Fruit fly (Drosophila melanogaster): ENCODE results near the gene CG4935.

CG4935 gene

dm6 chr2L:16256118-16256435, 5.9 kb upstream of the CG4935 start (continued):
- TF ChIP-seq ara (GFP tag; IDR thresholded peaks at IDR 0.05) (no peak), stc (GFP tag; IDR thresholded peaks at IDR 0.05) (no peak), CG2199 (GFP tag; IDR thresholded peaks at IDR 0.05) (0 out of 3 replicates have a peak, but pooled peaks have one; percentile 2), CG2129 (GFP tag; IDR thresholded peaks at IDR 0.05; ENCODE audit: partially characterized antibody) (no peak), eve (GFP tag; optimal IDR thresholded peaks at IDR 0.05) (no peak), Abd-B (GFP tag; optimal IDR thresholded peaks at IDR 0.05) (no peak), CG3281 (GFP tag; optimal IDR thresholded peaks at IDR 0.05) (no peak)

- TF ChIP-seq Ets65A (GFP tag) (peak; percentile 66), Mrtf (GFP tag; IDR thresholded peaks at IDR 0.05) (no peak), chif (GFP tag; optimal IDR thresholded peaks at IDR 0.05) (no peak), maf-S (GFP tag; optimal IDR thresholded peaks at IDR 0.05) (no peak), kay (GFP tag; optimal IDR thresholded peaks at IDR 0.05) (peak; percentile 74), dimm (GFP tag; IDR thresholded peaks at IDR 0.05) (no peak), CG15073 (GFP tag; optimal IDR thresholded peaks at IDR 0.05) (no peak), CG14860 (GFP tag; IDR thresholded peaks at IDR 0.05; ENCODE audit: partially characterized antibody) (peak; percentile 100), CkIIα-i1 (GFP tag; IDR thresholded peaks at IDR 0.05) (no peak), ERR (GFP tag; optimal IDR thresholded peaks at IDR 0.05) (no peak), Antp (GFP tag; optimal IDR thresholded peaks at IDR 0.05) (no peak), zen (tag; optimal IDR thresholded peaks at IDR 0.05) (peak; percentile 87), sc (optimal IDR thresholded peaks at IDR 0.05) (no peak), sc (GFP tag; optimal IDR thresholded peaks at IDR 0.05) (no peak), CG2129 (GFP tag; IDR thresholded peaks at IDR 0.05; ENCODE audit: partially characterized antibody) (peak; percentile 95), CG5180 (GFP tag; optimal IDR thresholded peaks at IDR 0.05) (peak; percentile 29), MBD-R2 (GFP tag; IDR thresholded peaks at IDR 0.05) (peak; percentile 36; the same call in 1 of the 2 replicates), dan (GFP tag; IDR thresholded peaks at IDR 0.05) (no peak), disco-r (GFP tag; optimal IDR thresholded peaks at IDR 0.05) (no peak), dati (GFP tag; IDR thresholded peaks at IDR 0.05) (no peak; the same call in 1 of the 2 replicates), BEAF-32 (GFP tag; optimal IDR thresholded peaks at IDR 0.05) (peak; percentile 98), MESR4 (GFP tag; optimal IDR thresholded peaks at IDR 0.05) (peak; percentile 94), org-1 (GFP tag; optimal IDR thresholded peaks at IDR 0.05) (no peak), CG14050 (GFP tag; IDR thresholded peaks at IDR 0.05) (peak; percentile 43; the same call in 1 of the 3 replicates), kah (GFP tag; optimal IDR thresholded peaks at IDR 0.05) (peak; percentile 48), phol (tag; optimal IDR thresholded peaks at IDR 0.05) (peak; percentile 75), emc (GFP tag; optimal IDR thresholded peaks at IDR 0.05) (no peak), CG7987 (GFP tag; optimal IDR thresholded peaks at IDR 0.05) (no peak), CG2889 (GFP tag; IDR thresholded peaks at IDR 0.05) (no peak; the same call in 2 of the 3 replicates), Sry-δ (GFP tag; optimal IDR thresholded peaks at IDR 0.05) (peak; percentile 82), CG31441 (GFP tag; IDR thresholded peaks at IDR 0.05) (peak; percentile 86), CG4282 (GFP tag; optimal IDR thresholded peaks at IDR 0.05) (no peak), br (optimal IDR thresholded peaks at IDR 0.05) (no peak), CG8359 (GFP tag; optimal IDR thresholded peaks at IDR 0.05; ENCODE audit: borderline replicate concordance) (no peak), pum (GFP tag; optimal IDR thresholded peaks at IDR 0.05) (no peak), D19A (tag; optimal IDR thresholded peaks at IDR 0.05) (peak; percentile 76), CG8281 (tag; optimal IDR thresholded peaks at IDR 0.05) (no peak), CG2120 (GFP tag; optimal IDR thresholded peaks at IDR 0.05) (peak; percentile 71), CG4360 (GFP tag; IDR thresholded peaks at IDR 0.05) (peak; percentile 39; the same call in 1 of the 2 replicates), CG10462 (GFP tag; optimal IDR thresholded peaks at IDR 0.05) (peak; percentile 19), CG17361 (GFP tag; IDR thresholded peaks at IDR 0.05) (peak; percentile 85), fd102C (GFP tag; optimal IDR thresholded peaks at IDR 0.05) (no peak), p53 (GFP tag; optimal IDR thresholded peaks at IDR 0.05) (no peak)
Observed at dm6 chr2L:16257227-16258071, 4.5 kb upstream of the CG4935 start, which contains the start of the genes PRL-1 and EndoGI. Gene PRL-1, minus strand, starts transcription at chr2L:16257606. Gene EndoGI, plus strand, starts transcription at chr2L:16257688.
